Worm (Caenorhabditis elegans) whole organism, L4 larva: ENCODE measurements around the gene F38E1.10.

Experiments
- daf-12 ChIP-seq: fragments of 150-350 bp; optimal IDR thresholded peaks from 2 replicates; lab custom pipeline; 2014; ENCODE audit warnings: missing biosample characterization, missing genetic modification reagents, missing genetic modification characterization
- mep-1 ChIP-seq: fragments of 150-350 bp; sonication (generic microtip); optimal IDR thresholded peaks from 3 replicates; lab custom pipeline; 2014; ENCODE audit warnings: missing biosample characterization, missing genetic modification characterization

DNA sequence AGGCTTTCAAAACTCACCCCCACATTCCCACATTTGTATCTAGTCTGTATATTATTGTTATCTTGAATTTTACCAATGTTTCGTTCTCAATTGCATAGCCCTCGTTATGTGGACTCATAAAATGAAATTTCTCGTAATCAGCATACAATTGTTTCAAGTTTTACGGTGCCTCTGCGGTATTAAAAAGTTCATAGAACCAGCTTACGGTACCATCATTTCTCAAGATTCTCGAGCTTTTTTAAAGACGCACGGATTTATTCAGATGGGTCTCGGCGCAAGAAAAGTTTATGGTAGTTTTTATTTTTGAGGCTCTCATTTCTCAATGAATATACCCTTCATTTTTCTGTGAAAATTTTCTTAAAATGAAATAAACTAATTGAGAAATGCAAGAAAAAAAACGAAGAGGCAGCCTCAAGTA lies 39.8 kb upstream of the F38E1.10 start:
- no peak for TF ChIP-seq mep-1 (tag; lab: Kevin White, UChicago)
- no peak for TF ChIP-seq daf-12 (tag; lab: Kevin White, UChicago)
